Worm (Caenorhabditis elegans) whole organism, mixed stage, embryonic: ENCODE results near the gene ZK856.7.

Experiments
- drap-1 ChIP-seq: fragments of 200-800 bp; sonication (Bioruptor generic); optimal IDR thresholded peaks from 3 replicates; lab custom pipeline; 2018; ENCODE audit warnings: mild to moderate bottlenecking, missing genetic modification characterization, missing compliant biosample characterization
- nhr-28 ChIP-seq: fragments of 150-350 bp; optimal IDR thresholded peaks from 2 replicates; lab custom pipeline; 2014; ENCODE audit warnings: missing biosample characterization, missing genetic modification characterization

DNA sequence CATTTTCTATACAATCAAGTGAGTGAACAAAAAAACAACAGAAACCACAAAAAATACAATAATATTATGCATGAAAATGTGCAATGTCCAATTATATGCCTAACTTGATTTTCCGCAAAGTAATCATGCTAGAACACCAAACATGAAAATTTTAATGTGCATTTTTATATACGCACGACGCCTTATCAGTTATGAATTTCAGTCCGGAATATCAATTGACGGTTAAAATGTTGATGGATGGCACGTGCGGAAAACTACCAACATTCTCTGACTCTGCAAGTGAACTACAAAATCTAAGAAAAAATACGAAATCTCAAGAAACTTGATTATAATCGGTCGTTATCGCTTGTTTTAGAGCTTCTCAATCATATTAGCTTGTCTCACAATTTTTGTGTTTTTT, 41.9 kb upstream of the ZK856.7 start:
- TF ChIP-seq drap-1 (no peak), nhr-28 (tag; lab: Kevin White, UChicago) (no peak)
